Fruit fly (Drosophila melanogaster) whole organism, embryonic: Measurements from ENCODE around the gene CG1774.

Experiments used
- Ada2b ChIP-seq: fragments of 200-800 bp; sonication (Bioruptor generic); IDR thresholded peaks from 2 replicates; pipeline ENCODE4 v1.3.6; 2022; ENCODE audit warnings: missing biosample characterization, missing genetic modification characterization
- Adf1 ChIP-seq: fragments of 200-800 bp; sonication (Bioruptor generic); IDR thresholded peaks from 2 replicates; pipeline ENCODE4 v1.3.6; 2022; ENCODE audit warnings: missing biosample characterization, missing genetic modification characterization
- Blimp-1 ChIP-seq: fragments of 200-800 bp; sonication (Bioruptor generic); optimal IDR thresholded peaks from 3 replicates; lab custom pipeline; 2018; ENCODE audit warnings: missing biosample characterization, missing genetic modification characterization, mild to moderate bottlenecking, moderate library complexity, missing genetic modification reagents
- CG10209 ChIP-seq: fragments of 200-800 bp; sonication (Bioruptor generic); optimal IDR thresholded peaks from 3 replicates; lab custom pipeline; 2017; ENCODE audit warnings: missing biosample characterization, mild to moderate bottlenecking, missing genetic modification characterization, missing genetic modification reagents
- CG1024 ChIP-seq: fragments of 200-800 bp; sonication (Bioruptor generic); IDR thresholded peaks from 2 replicates; pipeline ENCODE4 v1.3.6; 2022; ENCODE audit warnings: missing biosample characterization, missing genetic modification characterization
- CG10366 ChIP-seq: fragments of 200-800 bp; sonication (Bioruptor generic); IDR thresholded peaks from 2 replicates; pipeline ENCODE4 v1.3.6; 2022; ENCODE audit warnings: missing biosample characterization, missing genetic modification characterization
- CG13424 ChIP-seq: fragments of 200-800 bp; sonication (Bioruptor generic); optimal IDR thresholded peaks from 2 replicates; lab custom pipeline; 2019; ENCODE audit warnings: missing biosample characterization, mild to moderate bottlenecking, missing genetic modification characterization, moderate library complexity
- CG13894 ChIP-seq: fragments of 200-800 bp; sonication (Bioruptor generic); optimal IDR thresholded peaks from 3 replicates; lab custom pipeline; 2018; ENCODE audit warnings: missing biosample characterization, mild to moderate bottlenecking, missing genetic modification characterization, moderate library complexity
- CG17328 ChIP-seq: fragments of 200-800 bp; sonication (Bioruptor generic); IDR thresholded peaks from 2 replicates; pipeline ENCODE4 v1.3.6; 2022; ENCODE audit warnings: missing biosample characterization, missing genetic modification characterization
- CG17385 ChIP-seq: fragments of 200-800 bp; sonication (Bioruptor generic); optimal IDR thresholded peaks from 3 replicates; lab custom pipeline; 2018; ENCODE audit warnings: missing biosample characterization, mild to moderate bottlenecking, missing genetic modification characterization
- CG18262 ChIP-seq: fragments of 200-800 bp; optimal IDR thresholded peaks from 3 replicates; lab custom pipeline; 2019; ENCODE audit warnings: missing biosample characterization, mild to moderate bottlenecking, missing genetic modification characterization, moderate library complexity
- CG18599 ChIP-seq: fragments of 200-800 bp; sonication (Bioruptor generic); optimal IDR thresholded peaks from 3 replicates; lab custom pipeline; 2017; ENCODE audit warnings: missing biosample characterization, missing genetic modification characterization, mild to moderate bottlenecking, moderate library complexity, missing genetic modification reagents
- CG3281 ChIP-seq: fragments of 200-800 bp; sonication (Bioruptor generic); optimal IDR thresholded peaks from 3 replicates; lab custom pipeline; 2017; ENCODE audit warnings: missing biosample characterization, mild to moderate bottlenecking, missing genetic modification characterization
- CG34376 ChIP-seq: fragments of 200-800 bp; sonication (Bioruptor generic); optimal IDR thresholded peaks from 2 replicates; lab custom pipeline; 2018; ENCODE audit warnings: missing biosample characterization, mild to moderate bottlenecking, missing genetic modification characterization
- CG3726 ChIP-seq: fragments of 200-800 bp; sonication (Bioruptor generic); IDR thresholded peaks from 3 replicates; pipeline ENCODE4, ENCODE4 v1.3.6; 2022; ENCODE audit warnings: missing biosample characterization, missing genetic modification characterization
- CG7839 ChIP-seq: fragments of 200-800 bp; sonication (Bioruptor generic); optimal IDR thresholded peaks from 3 replicates; lab custom pipeline; 2018; ENCODE audit warnings: missing biosample characterization, mild to moderate bottlenecking, missing genetic modification characterization, moderate library complexity
- CG8281 ChIP-seq: fragments of 200-800 bp; sonication (Bioruptor generic); optimal IDR thresholded peaks from 2 replicates; lab custom pipeline; 2018; ENCODE audit warnings: missing biosample characterization, mild to moderate bottlenecking, missing genetic modification characterization, moderate library complexity
- CG8290 ChIP-seq, 3 experiments: fragments of 200-800 bp; sonication (Bioruptor generic); optimal IDR thresholded peaks; 2 replicates each; lab custom pipeline; 2016 to 2019; ENCODE audit warnings: missing biosample characterization in 3 of 3, missing genetic modification characterization in 3 of 3, mild to moderate bottlenecking in 2 of 3, moderate library complexity in 1 of 3
- CG8388 ChIP-seq: fragments of 200-800 bp; sonication (Bioruptor generic); optimal IDR thresholded peaks from 2 replicates; lab custom pipeline; 2019; ENCODE audit warnings: missing biosample characterization, mild to moderate bottlenecking, missing genetic modification characterization, moderate library complexity
- CG9215 ChIP-seq: fragments of 200-800 bp; sonication (Bioruptor generic); IDR thresholded peaks from 2 replicates; pipeline ENCODE4 v1.3.6; 2022; ENCODE audit warnings: missing biosample characterization, missing genetic modification characterization
- CG9817 ChIP-seq: fragments of 200-800 bp; sonication (Bioruptor generic); optimal IDR thresholded peaks from 2 replicates; lab custom pipeline; 2018; ENCODE audit warnings: missing biosample characterization, mild to moderate bottlenecking, missing genetic modification characterization, moderate library complexity
- CG9876 ChIP-seq: fragments of 200-800 bp; sonication (Bioruptor generic); optimal IDR thresholded peaks from 2 replicates; lab custom pipeline; 2016; ENCODE audit warnings: missing biosample characterization, missing genetic modification characterization
- CTCF ChIP-seq: fragments of 200-800 bp; sonication (Bioruptor generic); optimal IDR thresholded peaks from 2 replicates; lab custom pipeline; 2017; ENCODE audit warnings: missing biosample characterization, mild to moderate bottlenecking, missing genetic modification characterization, moderate library complexity
- Ets65A ChIP-seq: fragments of 200-800 bp; sonication (Bioruptor generic); peaks from one replicate; lab custom pipeline; 2016; ENCODE audit warnings: missing biosample characterization, missing genetic modification characterization
- Hand ChIP-seq: fragments of 200-800 bp; sonication (Bioruptor generic); optimal IDR thresholded peaks from 2 replicates; lab custom pipeline; 2017; ENCODE audit warnings: mild to moderate bottlenecking, missing biosample characterization, missing genetic modification reagents, missing genetic modification characterization
- Hr51 ChIP-seq, 2 experiments: fragments of 200-800 bp; sonication (Bioruptor generic); optimal IDR thresholded peaks; 2 replicates in 1 of 2; 3 replicates in 1 of 2; lab custom pipeline; 2016 to 2018; ENCODE audit warnings: missing biosample characterization in 2 of 2, missing genetic modification characterization in 2 of 2, mild to moderate bottlenecking in 1 of 2, moderate library complexity in 1 of 2
- NK7.1 ChIP-seq: fragments of 200-800 bp; sonication (Bioruptor generic); optimal IDR thresholded peaks from 3 replicates; lab custom pipeline; 2016; ENCODE audit warnings: missing biosample characterization, missing genetic modification characterization
- Nf-YB ChIP-seq: fragments of 200-800 bp; sonication (Bioruptor generic); optimal IDR thresholded peaks from 3 replicates; lab custom pipeline; 2019; ENCODE audit warnings: missing biosample characterization, mild to moderate bottlenecking, missing genetic modification characterization, moderate library complexity
- Stat92E ChIP-seq, 3 experiments: fragments of >200 bp in 2 of 3; fragments of 200-800 bp in 1 of 3; sonication (Bioruptor generic) in 1 of 3; optimal IDR thresholded peaks; 2 replicates each; lab custom pipeline; 2017 to 2019; ENCODE audit warnings: missing biosample characterization in 3 of 3, missing genetic modification characterization in 3 of 3, mild to moderate bottlenecking in 1 of 3, moderate library complexity in 1 of 3
- aop ChIP-seq: fragments of 200-800 bp; sonication (Bioruptor generic); IDR thresholded peaks from 2 replicates; pipeline ENCODE4 v1.3.6; 2022; ENCODE audit warnings: missing biosample characterization, missing genetic modification characterization
- chn ChIP-seq: fragments of 200-800 bp; sonication (Bioruptor generic); optimal IDR thresholded peaks from 2 replicates; lab custom pipeline; 2016; ENCODE audit warnings: missing biosample characterization, missing genetic modification characterization
- crol ChIP-seq: fragments of 200-800 bp; sonication (Bioruptor generic); IDR thresholded peaks from 2 replicates; pipeline ENCODE4 v1.3.6; 2022; ENCODE audit warnings: missing biosample characterization, missing genetic modification characterization
- dimm ChIP-seq: fragments of 200-800 bp; sonication (Bioruptor generic); IDR thresholded peaks from 2 replicates; pipeline ENCODE4 v1.3.6; 2022; ENCODE audit warnings: missing biosample characterization, missing genetic modification characterization
- dmrt99B ChIP-seq: fragments of 200-800 bp; sonication (Bioruptor generic); optimal IDR thresholded peaks from 2 replicates; lab custom pipeline; 2018; ENCODE audit warnings: missing biosample characterization, mild to moderate bottlenecking, missing genetic modification characterization, moderate library complexity
- dysf ChIP-seq: fragments of 200-800 bp; sonication (Bioruptor generic); IDR thresholded peaks from 3 replicates; pipeline ENCODE4 v1.3.6; 2022; ENCODE audit warnings: missing biosample characterization, missing genetic modification characterization
- fd96Cb ChIP-seq: fragments of 200-800 bp; sonication (Bioruptor generic); optimal IDR thresholded peaks from 2 replicates; lab custom pipeline; 2018; ENCODE audit warnings: missing biosample characterization, mild to moderate bottlenecking, missing genetic modification characterization, moderate library complexity
- ftz-f1 ChIP-seq: fragments of 200-800 bp; sonication (Bioruptor generic); optimal IDR thresholded peaks from 2 replicates; lab custom pipeline; 2016; ENCODE audit warnings: missing biosample characterization, missing genetic modification characterization
- grau ChIP-seq: fragments of 200-800 bp; optimal IDR thresholded peaks from 3 replicates; lab custom pipeline; 2019; ENCODE audit warnings: missing biosample characterization, mild to moderate bottlenecking, missing genetic modification characterization, moderate library complexity
- gsb ChIP-seq: fragments of 200-800 bp; sonication (Bioruptor generic); IDR thresholded peaks from 2 replicates; pipeline ENCODE4 v1.3.6; 2022; ENCODE audit warnings: missing biosample characterization, missing genetic modification characterization
- h ChIP-seq: fragments of >200 bp; optimal IDR thresholded peaks from 2 replicates; lab custom pipeline; 2017
- lab ChIP-seq: fragments of 200-800 bp; sonication (Bioruptor generic); optimal IDR thresholded peaks from 3 replicates; lab custom pipeline; 2017; ENCODE audit warnings: missing biosample characterization, missing genetic modification characterization, mild to moderate bottlenecking, moderate library complexity, missing genetic modification reagents
- mam ChIP-seq: fragments of 200-800 bp; sonication (Bioruptor generic); optimal IDR thresholded peaks from 3 replicates; lab custom pipeline; 2016; ENCODE audit warnings: missing biosample characterization, missing genetic modification characterization
- odd ChIP-seq: fragments of 200-800 bp; sonication (Bioruptor generic); optimal IDR thresholded peaks from 2 replicates; lab custom pipeline; 2017; ENCODE audit warnings: missing biosample characterization, mild to moderate bottlenecking, missing genetic modification characterization
- org-1 ChIP-seq: fragments of 200-800 bp; sonication (Bioruptor generic); optimal IDR thresholded peaks from 2 replicates; lab custom pipeline; 2017; ENCODE audit warnings: missing biosample characterization, missing genetic modification characterization
- seq ChIP-seq: fragments of 200-800 bp; sonication (Bioruptor generic); IDR thresholded peaks from 2 replicates; pipeline ENCODE4 v1.3.6; 2022; ENCODE audit warnings: missing biosample characterization, missing genetic modification characterization
- slbo ChIP-seq: fragments of 200-800 bp; sonication (Bioruptor generic); IDR thresholded peaks from 2 replicates; pipeline ENCODE4 v1.3.6; 2022; ENCODE audit warnings: missing biosample characterization, missing genetic modification characterization
- sr ChIP-seq: fragments of 200-800 bp; sonication (Bioruptor generic); IDR thresholded peaks from 3 replicates; pipeline ENCODE4 v1.3.6; 2022; ENCODE audit warnings: missing biosample characterization, missing genetic modification characterization
- unpg ChIP-seq: fragments of 200-800 bp; sonication (Bioruptor generic); optimal IDR thresholded peaks from 3 replicates; lab custom pipeline; 2018; ENCODE audit warnings: missing biosample characterization, mild to moderate bottlenecking, missing genetic modification characterization, moderate library complexity
- wdn ChIP-seq: fragments of 200-800 bp; sonication (Bioruptor generic); IDR thresholded peaks from 2 replicates; pipeline ENCODE4 v1.3.6; 2022; ENCODE audit warnings: missing biosample characterization, missing genetic modification characterization
- yki ChIP-seq: fragments of >200 bp; optimal IDR thresholded peaks from 3 replicates; lab custom pipeline; 2018
- zfh1 ChIP-seq: fragments of 200-800 bp; sonication (Bioruptor generic); IDR thresholded peaks from 3 replicates; pipeline ENCODE4 v1.3.6; 2022; ENCODE audit warnings: missing biosample characterization, missing genetic modification characterization
- zfh2 ChIP-seq: fragments of 200-800 bp; sonication (Bioruptor generic); optimal IDR thresholded peaks from 2 replicates; lab custom pipeline; 2016; ENCODE audit warnings: missing biosample characterization, missing genetic modification characterization

Gene CG1774

DNA sequence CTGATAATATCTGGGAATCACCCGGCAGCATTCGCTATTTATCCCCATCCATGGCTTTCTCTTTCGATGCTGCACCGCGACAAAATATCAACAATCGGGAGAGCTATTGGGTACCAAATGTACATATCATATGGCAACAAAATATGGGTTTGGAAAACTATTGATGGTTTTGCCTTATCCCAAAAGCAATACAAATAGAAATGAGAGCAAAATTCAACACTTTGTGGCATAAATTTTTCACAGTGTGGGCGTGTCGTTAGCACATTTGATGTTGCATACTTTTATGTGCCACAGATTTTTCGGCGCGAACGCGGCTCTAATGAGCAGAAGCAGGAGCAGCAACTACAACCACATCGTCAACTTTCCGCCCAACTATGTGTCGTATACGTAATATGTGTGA lies 39.7 kb downstream of the CG1774 start (continued):
- TF ChIP-seq org-1 (GFP tag; lab: Kevin White, UChicago) (peak; percentile 0), yki (lab: Kevin White, UChicago) (no peak), sr (GFP tag; lab: Robert Waterston, UW) (no peak), CG8281 (no peak), seq (GFP tag; lab: Robert Waterston, UW) (0 out of 2 replicates have a peak, but pooled peaks have one; percentile 9), CG17385 (GFP tag; lab: Kevin White, UChicago) (no peak), Blimp-1 (GFP tag; lab: Kevin White, UChicago) (peak; percentile 56), Hand (GFP tag; lab: Kevin White, UChicago) (no peak), Ets65A (peak; percentile 67), grau (tag; lab: Kevin White, UChicago) (peak; percentile 13), CG17328 (GFP tag; lab: Robert Waterston, UW) (0 out of 2 replicates have a peak, but pooled peaks have one; percentile 25), chn (no peak), Adf1 (GFP tag; lab: Robert Waterston, UW) (no peak), dimm (GFP tag; lab: Robert Waterston, UW) (no peak), CG9817 (tag; lab: Kevin White, UChicago) (no peak), dysf (GFP tag; lab: Robert Waterston, UW) (0 out of 3 replicates have a peak, but pooled peaks have one; percentile 40), mam (peak; percentile 9), CG13424 (tag; lab: Kevin White, UChicago) (no peak), CG13894 (tag; lab: Kevin White, UChicago) (no peak), CG18599 (GFP tag; lab: Kevin White, UChicago) (peak; percentile 44), CG10209 (GFP tag; lab: Kevin White, UChicago) (no peak), ftz-f1 (no peak), dmrt99B (tag; lab: Kevin White, UChicago) (peak; percentile 23), CG10366 (GFP tag; lab: Robert Waterston, UW) (peak; percentile 14; the same call in 1 of the 2 replicates), slbo (GFP tag; lab: Robert Waterston, UW) (peak; percentile 35; the same call in 1 of the 2 replicates), h (lab: Kevin White, UChicago) (no peak), Nf-YB (GFP tag; lab: Kevin White, UChicago) (no peak), CG8388 (no peak), wdn (peak; percentile 20; the same call in 1 of the 2 replicates), CG9215 (no peak), CG3726 (GFP tag; lab: Robert Waterston, UW) (no peak), Stat92E (GFP tag; optimal IDR thresholded peaks at IDR 0.05; lab: Kevin White, UChicago) (no peak), gsb (GFP tag; lab: Robert Waterston, UW) (no peak), aop (GFP tag; lab: Robert Waterston, UW) (no peak), CG18262 (tag; lab: Kevin White, UChicago) (no peak), CG34376 (GFP tag; lab: Kevin White, UChicago) (no peak), CTCF (no peak), unpg (GFP tag; lab: Kevin White, UChicago) (peak; percentile 27), CG3281 (GFP tag; lab: Kevin White, UChicago) (no peak), CG8290 (GFP tag; optimal IDR thresholded peaks at IDR 0.05; lab: Kevin White, UChicago) (no peak), CG8290 (tag; optimal IDR thresholded peaks at IDR 0.05; lab: Kevin White, UChicago) (peak in 1 of 2 experiments; percentile 46), CG7839 (tag; lab: Kevin White, UChicago) (peak; percentile 19), CG9876 (GFP tag; lab: Kevin White, UChicago) (no peak), crol (GFP tag; lab: Robert Waterston, UW) (no peak), NK7.1 (GFP tag; lab: Kevin White, UChicago) (no peak), zfh2 (GFP tag; lab: Kevin White, UChicago) (peak; percentile 7), Ada2b (GFP tag; lab: Robert Waterston, UW) (0 out of 2 replicates have a peak, but pooled peaks have one; percentile 15), CG1024 (GFP tag; lab: Robert Waterston, UW) (no peak), zfh1 (GFP tag; lab: Robert Waterston, UW) (no peak), odd (GFP tag; lab: Kevin White, UChicago) (no peak), Hr51 (GFP tag; optimal IDR thresholded peaks at IDR 0.05; lab: Kevin White, UChicago) (peak in 1 of 2 experiments; percentile 29), fd96Cb (tag; lab: Kevin White, UChicago) (peak; percentile 14), lab (GFP tag; lab: Kevin White, UChicago) (peak; percentile 47)
